Fruit fly (Drosophila melanogaster) whole organism, prepupa: ENCODE measurements around the gene CG7720.
A peak's percentile ranks its signal among the peaks of the same experiment; 100 is the strongest.

Experiments used
- CG16779 ChIP-seq: fragments of 200-800 bp; sonication (Bioruptor generic); optimal IDR thresholded peaks from 3 replicates; lab custom pipeline; 2017; ENCODE audit warnings: missing biosample characterization, mild to moderate bottlenecking, missing genetic modification characterization
- CG6808 ChIP-seq: fragments of 200-800 bp; sonication (Bioruptor generic); optimal IDR thresholded peaks from 3 replicates; lab custom pipeline; 2017; ENCODE audit warnings: missing biosample characterization, missing genetic modification characterization, mild to moderate bottlenecking, moderate library complexity, missing genetic modification reagents
- CG6854 ChIP-seq: fragments of 200-800 bp; sonication (Bioruptor generic); optimal IDR thresholded peaks from 2 replicates; lab custom pipeline; 2017; ENCODE audit warnings: missing biosample characterization, mild to moderate bottlenecking, missing genetic modification characterization
- Lpt ChIP-seq: fragments of 200-800 bp; sonication (Bioruptor generic); optimal IDR thresholded peaks from 3 replicates; lab custom pipeline; 2016; ENCODE audit warnings: missing biosample characterization, missing genetic modification characterization
- Smox ChIP-seq: fragments of 200-800 bp; sonication (Bioruptor generic); optimal IDR thresholded peaks from 3 replicates; lab custom pipeline; 2016; ENCODE audit warnings: missing biosample characterization, missing genetic modification characterization

- peak; percentile 78 for TF ChIP-seq Lpt (GFP tag; lab: Kevin White, UChicago)
- peak; percentile 84 for TF ChIP-seq CG6808 (GFP tag; lab: Kevin White, UChicago)
- peak; percentile 72 for TF ChIP-seq CG6854
- TF ChIP-seq Smox (GFP tag; lab: Kevin White, UChicago): peak; percentile 86
- TF ChIP-seq CG16779 (tag; lab: Kevin White, UChicago): peak; percentile 14
These were observed 6.4 kb downstream of the CG7720 start for dm6 chr3R:18788365-18789147.
